Worm (Caenorhabditis elegans) whole organism, L4 larva: ENCODE measurements around the gene ssq-3.

Experiments
- Y75B8A.6 ChIP-seq: fragments of 200-800 bp; sonication (Bioruptor generic); IDR thresholded peaks from 2 replicates; pipeline ENCODE4 v1.3.6; 2022; ENCODE audit warnings: missing genetic modification reagents, missing genetic modification characterization, missing compliant biosample characterization
- ZK546.5 ChIP-seq, 2 experiments: sonication (generic microtip); optimal IDR thresholded peaks; 2 replicates each; lab custom pipeline; 2017; ENCODE audit warnings: missing biosample characterization in 2 of 2, missing genetic modification characterization in 2 of 2
- ces-1 ChIP-seq: fragments of 150-350 bp; sonication (generic microtip); optimal IDR thresholded peaks from 4 replicates; lab custom pipeline; 2014; ENCODE audit warnings: missing biosample characterization, missing genetic modification reagents, missing genetic modification characterization

- no peak for TF ChIP-seq Y75B8A.6 (GFP tag; lab: Robert Waterston, UW)
- no peak for TF ChIP-seq ces-1 (GFP tag; lab: Kevin White, UChicago)
- no peak for TF ChIP-seq ZK546.5 (tag; optimal IDR thresholded peaks at IDR 0.05; lab: Kevin White, UChicago)
Observed at ce11 chrIV:7139143-7139542, 27.7 kb downstream of the ssq-3 start.
